Worm (Caenorhabditis elegans) whole organism, L1 larva: Measurements from ENCODE around the gene ctps-1.

ENCODE experiments used
- dpl-1 ChIP-seq, 3 experiments: fragments of 150-350 bp in 2 of 3; sonication (generic microtip) in 1 of 3; optimal IDR thresholded peaks; 2 replicates each; lab custom pipeline; 2014 to 2017; ENCODE audit warnings: missing biosample characterization in 3 of 3, missing genetic modification characterization in 3 of 3, missing genetic modification reagents in 3 of 3
- fkh-4 ChIP-seq: sonication (generic microtip); optimal IDR thresholded peaks from 2 replicates; lab custom pipeline; 2016; ENCODE audit warnings: missing compliant biosample characterization, missing genetic modification characterization, borderline replicate concordance
- irx-1 ChIP-seq: sonication (generic microtip); optimal IDR thresholded peaks from 2 replicates; lab custom pipeline; 2016; ENCODE audit warnings: missing genetic modification characterization, missing compliant biosample characterization
- lin-13 ChIP-seq: fragments of 150-350 bp; optimal IDR thresholded peaks from 2 replicates; lab custom pipeline; 2014; ENCODE audit warnings: missing biosample characterization, missing genetic modification reagents, missing genetic modification characterization
- lin-39 ChIP-seq: fragments of 150-350 bp; optimal IDR thresholded peaks from 2 replicates; lab custom pipeline; 2014; ENCODE audit warnings: missing biosample characterization, missing genetic modification reagents, missing genetic modification characterization
- ztf-11 ChIP-seq, 2 experiments: sonication (generic microtip); optimal IDR thresholded peaks; 2 replicates each; lab custom pipeline; 2016 to 2017; ENCODE audit warnings: missing genetic modification characterization in 2 of 2, missing biosample characterization in 1 of 2, missing compliant biosample characterization in 1 of 2

DNA sequence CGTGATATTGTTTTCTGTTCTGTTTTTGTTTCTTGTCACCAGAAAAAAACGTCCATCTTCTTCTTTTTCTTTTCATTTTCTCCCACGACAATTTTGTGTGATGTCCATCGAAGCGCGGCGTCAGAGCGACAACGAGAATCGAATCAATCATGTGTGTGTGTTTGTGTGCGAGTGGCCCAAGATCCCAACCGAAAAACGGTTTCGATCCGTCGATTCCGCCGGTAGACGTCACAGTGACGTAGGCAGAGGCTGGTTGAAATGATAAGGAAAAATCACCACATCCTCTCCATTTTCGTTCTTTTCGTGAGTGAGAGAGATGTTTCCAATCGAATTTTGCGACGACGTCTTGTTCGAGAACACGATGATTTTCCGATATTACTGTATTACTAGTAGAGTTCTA lies 14.1 kb upstream of the ctps-1 start:
- TF ChIP-seq fkh-4 (tag; lab: Kevin White, UChicago) (no peak), ztf-11 (tag; optimal IDR thresholded peaks at IDR 0.05; lab: Kevin White, UChicago) (no peak), lin-39 (tag; lab: Kevin White, UChicago) (no peak), irx-1 (tag; lab: Kevin White, UChicago) (no peak), dpl-1 (GFP tag; optimal IDR thresholded peaks at IDR 0.05; lab: Kevin White, UChicago) (no peak), lin-13 (GFP tag; lab: Kevin White, UChicago) (no peak)
